4 worm cellular contexts compared by ENCODE assay signal in the genomic region with DNA sequence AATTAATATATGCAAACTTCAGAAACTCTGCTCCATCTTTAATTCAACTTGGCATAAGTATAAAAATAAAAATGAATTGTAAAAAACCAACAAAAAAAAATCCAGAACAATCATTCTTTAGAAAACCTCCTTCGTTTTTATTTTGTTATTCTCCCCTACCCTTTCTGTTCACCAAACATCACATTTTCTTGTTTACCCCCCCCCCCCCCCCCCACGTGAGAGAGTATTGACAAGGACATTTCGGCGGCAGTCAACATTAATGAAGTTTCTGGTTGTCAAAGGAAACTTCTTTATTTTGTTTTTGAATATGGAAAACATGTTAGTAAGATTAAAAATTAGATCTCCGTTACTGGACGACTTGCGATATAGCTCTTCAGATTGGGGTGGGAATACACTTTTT.
TF ChIP-seq lines count a peak whose summit lies in the region.

No protein-coding gene starts in this region.

TF ChIP-seq in whole organism, L1 larva, 84 proteins besides CTCF, POLR2A, EP300 and RAD21:
- TF ChIP-seq lin-14 (GFP tag; optimal IDR thresholded peaks at IDR 0.05; lab: Kevin White, UChicago) (peak; percentile 70), nhr-20 (tag; optimal IDR thresholded peaks at IDR 0.05; lab: Kevin White, UChicago) (peak; percentile 13), lin-39 (tag; optimal IDR thresholded peaks at IDR 0.05; lab: Kevin White, UChicago) (no peak), pax-3 (tag; optimal IDR thresholded peaks at IDR 0.05; lab: Kevin White, UChicago) (no peak), nhr-71 (tag; optimal IDR thresholded peaks at IDR 0.05; lab: Kevin White, UChicago) (peak; percentile 20), fkh-8 (tag; optimal IDR thresholded peaks at IDR 0.05; lab: Kevin White, UChicago) (peak; percentile 4), nhr-85 (tag; lab: Kevin White, UChicago) (peak; percentile 84), sptf-1 (tag; optimal IDR thresholded peaks at IDR 0.05; lab: Kevin White, UChicago) (no peak)

TF ChIP-seq in whole organism, L3 larva, 47 proteins besides CTCF, POLR2A, EP300 and RAD21:
- TF ChIP-seq daf-12 (tag; optimal IDR thresholded peaks at IDR 0.05; lab: Kevin White, UChicago) (no peak), pqm-1 (tag; optimal IDR thresholded peaks at IDR 0.05; lab: Kevin White, UChicago) (no peak), pha-4 (tag; optimal IDR thresholded peaks at IDR 0.05; lab: Kevin White, UChicago) (peak; percentile 72), nhr-43 (tag; optimal IDR thresholded peaks at IDR 0.05; lab: Kevin White, UChicago; ENCODE audit: poor library complexity, severe bottlenecking) (no peak), unc-39 (tag; optimal IDR thresholded peaks at IDR 0.05; lab: Kevin White, UChicago) (no peak), egl-27 (tag; optimal IDR thresholded peaks at IDR 0.05; lab: Kevin White, UChicago) (no peak)

TF ChIP-seq in whole organism, L4 larva, 104 proteins besides CTCF, POLR2A, EP300 and RAD21:
- TF ChIP-seq nhr-11 (tag; optimal IDR thresholded peaks at IDR 0.05; lab: Kevin White, UChicago) (no peak), hlh-30 (tag; optimal IDR thresholded peaks at IDR 0.05; lab: Kevin White, UChicago; ENCODE audit: insufficient read depth) (peak; percentile 18), hlh-11 (tag; optimal IDR thresholded peaks at IDR 0.05; lab: Kevin White, UChicago) (peak; percentile 62), mdl-1 (tag; optimal IDR thresholded peaks at IDR 0.05; lab: Kevin White, UChicago) (peak in 1 of 2 experiments; percentile 44), daf-16 (GFP tag; optimal IDR thresholded peaks at IDR 0.05; lab: Kevin White, UChicago) (no peak), daf-16 (tag; optimal IDR thresholded peaks at IDR 0.05; lab: Kevin White, UChicago) (peak; percentile 90)

TF ChIP-seq in whole organism, young adult, 124 proteins besides CTCF, POLR2A, EP300 and RAD21:
- TF ChIP-seq ztf-28 (GFP tag; IDR thresholded peaks at IDR 0.05; lab: Robert Waterston, UW) (no peak), egrh-3 (GFP tag; IDR thresholded peaks at IDR 0.05; lab: Robert Waterston, UW) (0 out of 2 replicates have a peak, but pooled peaks have one; percentile 33), snpc-1.1 (tag; optimal IDR thresholded peaks at IDR 0.05; lab: Kevin White, UChicago; ENCODE audit: insufficient read depth) (no peak)
